Fruit fly (Drosophila melanogaster): ENCODE results near the gene CG31709.

Gene CG31709

dm6 chr2L:9567398-9567856, 12.0 kb downstream of the CG31709 start (continued):
- TF ChIP-seq fd96Cb (tag; optimal IDR thresholded peaks at IDR 0.05) (peak; percentile 84), CG9876 (GFP tag; optimal IDR thresholded peaks at IDR 0.05) (peak; percentile 90), org-1 (GFP tag; optimal IDR thresholded peaks at IDR 0.05) (peak; percentile 98), CG12391 (tag; optimal IDR thresholded peaks at IDR 0.05) (peak; percentile 98), CG10543 (GFP tag; optimal IDR thresholded peaks at IDR 0.05) (peak; percentile 99), bigmax (GFP tag; optimal IDR thresholded peaks at IDR 0.05) (peak; percentile 93), D (optimal IDR thresholded peaks at IDR 0.05) (no peak), D (GFP tag; optimal IDR thresholded peaks at IDR 0.05) (peak; percentile 96), E2f2 (GFP tag; IDR thresholded peaks at IDR 0.05) (peak; percentile 87), Dip2 (GFP tag; IDR thresholded peaks at IDR 0.05) (no peak), sqz (GFP tag; optimal IDR thresholded peaks at IDR 0.05) (peak; percentile 99), HmgD (GFP tag; optimal IDR thresholded peaks at IDR 0.05) (peak; percentile 89), Dbx (GFP tag; IDR thresholded peaks at IDR 0.05) (peak; percentile 97), CG7786 (GFP tag; optimal IDR thresholded peaks at IDR 0.05) (peak; percentile 74), CG34422 (GFP tag; IDR thresholded peaks at IDR 0.05) (peak; percentile 93), CG14965 (GFP tag; optimal IDR thresholded peaks at IDR 0.05; ENCODE audit: borderline replicate concordance) (peak; percentile 86), Mad (GFP tag; optimal IDR thresholded peaks at IDR 0.05) (peak; percentile 96), CG6689 (GFP tag; IDR thresholded peaks at IDR 0.05) (peak; percentile 87), CG13296 (GFP tag; optimal IDR thresholded peaks at IDR 0.05) (peak; percentile 100), CG34224 (GFP tag; IDR thresholded peaks at IDR 0.05; ENCODE audit: partially characterized antibody) (peak; percentile 45; the same call in 1 of the 3 replicates), eyg (GFP tag; optimal IDR thresholded peaks at IDR 0.05) (peak; percentile 95), Chrac-16 (GFP tag; optimal IDR thresholded peaks at IDR 0.05) (peak; percentile 81), CG32772 (GFP tag; IDR thresholded peaks at IDR 0.05) (peak; percentile 89), grau (tag; optimal IDR thresholded peaks at IDR 0.05) (peak; percentile 95), lilli (GFP tag; optimal IDR thresholded peaks at IDR 0.05) (peak; percentile 91), CG11504 (tag; optimal IDR thresholded peaks at IDR 0.05) (peak; percentile 95), Scr (GFP tag; IDR thresholded peaks at IDR 0.05; ENCODE audit: partially characterized antibody) (peak; percentile 15; the same call in 1 of the 2 replicates), CG4282 (GFP tag; optimal IDR thresholded peaks at IDR 0.05) (peak; percentile 82), scrt (GFP tag; optimal IDR thresholded peaks at IDR 0.05) (peak; percentile 99), cg (GFP tag; optimal IDR thresholded peaks at IDR 0.05) (peak; percentile 80), Pdp1 (GFP tag; optimal IDR thresholded peaks at IDR 0.05) (peak; percentile 90 to 92), CG30431 (GFP tag; optimal IDR thresholded peaks at IDR 0.05) (peak; percentile 90), Myb (GFP tag; optimal IDR thresholded peaks at IDR 0.05) (peak; percentile 83), sima (GFP tag; optimal IDR thresholded peaks at IDR 0.05) (peak; percentile 91), CG12744 (GFP tag; optimal IDR thresholded peaks at IDR 0.05) (peak; percentile 95), CG13775 (GFP tag; optimal IDR thresholded peaks at IDR 0.05) (peak; percentile 96), CG15269 (tag; optimal IDR thresholded peaks at IDR 0.05) (peak; percentile 98), CTCF (GFP tag; optimal IDR thresholded peaks at IDR 0.05) (peak; percentile 96), Blimp-1 (GFP tag; optimal IDR thresholded peaks at IDR 0.05) (peak; percentile 95), btn (GFP tag; optimal IDR thresholded peaks at IDR 0.05) (peak; percentile 95), wdn (GFP tag; IDR thresholded peaks at IDR 0.05) (peak; percentile 93), chm (GFP tag; IDR thresholded peaks at IDR 0.05) (peak; percentile 99), h (optimal IDR thresholded peaks at IDR 0.05) (no peak), Dp (GFP tag; optimal IDR thresholded peaks at IDR 0.05) (peak; percentile 70), oc (tag; optimal IDR thresholded peaks at IDR 0.05) (peak; percentile 98), Sin3A (optimal IDR thresholded peaks at IDR 0.05) (no peak), Ssrp (tag; optimal IDR thresholded peaks at IDR 0.05) (peak; percentile 84), CG9817 (tag; optimal IDR thresholded peaks at IDR 0.05) (peak; percentile 97), CG31388 (GFP tag; optimal IDR thresholded peaks at IDR 0.05) (peak; percentile 81), CG17568 (GFP tag; optimal IDR thresholded peaks at IDR 0.05) (peak; percentile 100), sim (GFP tag; IDR thresholded peaks at IDR 0.05) (peak; percentile 93), CrebB (tag; optimal IDR thresholded peaks at IDR 0.05) (peak; percentile 99)

Data from whole organism, embryonic.